Fruit fly (Drosophila melanogaster): ENCODE data around the gene CG43999.

Gene CG43999

dm6 chr3R:23887572-23887971, 41.2 kb downstream of the CG43999 start:
- no peak for TF ChIP-seq pad (GFP tag; optimal IDR thresholded peaks at IDR 0.05)
- TF ChIP-seq ovo (GFP tag; optimal IDR thresholded peaks at IDR 0.05) = no peak
- TF ChIP-seq Mnt (GFP tag; optimal IDR thresholded peaks at IDR 0.05) = no peak
- no peak for TF ChIP-seq CG11617 (GFP tag; optimal IDR thresholded peaks at IDR 0.05)
- TF ChIP-seq CG12768 (GFP tag; optimal IDR thresholded peaks at IDR 0.05) = no peak
- no peak for TF ChIP-seq cic (GFP tag; optimal IDR thresholded peaks at IDR 0.05)
- TF ChIP-seq toe (GFP tag; optimal IDR thresholded peaks at IDR 0.05) = no peak
- no peak for TF ChIP-seq bab1 (GFP tag; optimal IDR thresholded peaks at IDR 0.05)
- no peak for TF ChIP-seq CG5204 (GFP tag; optimal IDR thresholded peaks at IDR 0.05)
- TF ChIP-seq CG7101 (tag; optimal IDR thresholded peaks at IDR 0.05) = no peak
- no peak for TF ChIP-seq Hr96 (GFP tag; optimal IDR thresholded peaks at IDR 0.05)
- TF ChIP-seq kay (GFP tag; ENCODE audit: borderline replicate concordance) = no peak
- no peak for TF ChIP-seq CG1620 (GFP tag; optimal IDR thresholded peaks at IDR 0.05)
- TF ChIP-seq Clk (GFP tag; optimal IDR thresholded peaks at IDR 0.05) = no peak

- TF ChIP-seq CG33017 (tag; optimal IDR thresholded peaks at IDR 0.05) (peak; percentile 74), CG1620 (GFP tag; optimal IDR thresholded peaks at IDR 0.05) (peak; percentile 47), kay (GFP tag; ENCODE audit: borderline replicate concordance) (peak; percentile 66), Hr96 (GFP tag; optimal IDR thresholded peaks at IDR 0.05) (no peak), CG12768 (GFP tag; optimal IDR thresholded peaks at IDR 0.05) (peak; percentile 44), tj (GFP tag; optimal IDR thresholded peaks at IDR 0.05) (peak; percentile 88), CG11617 (GFP tag; optimal IDR thresholded peaks at IDR 0.05) (peak; percentile 56), CG7045 (GFP tag; optimal IDR thresholded peaks at IDR 0.05) (peak; percentile 64), pad (GFP tag; optimal IDR thresholded peaks at IDR 0.05) (peak; percentile 51), CG14711 (tag; optimal IDR thresholded peaks at IDR 0.05) (peak; percentile 90), bab1 (GFP tag; optimal IDR thresholded peaks at IDR 0.05) (peak; percentile 97), Crg-1 (GFP tag; optimal IDR thresholded peaks at IDR 0.05) (peak; percentile 60), Clk (GFP tag; optimal IDR thresholded peaks at IDR 0.05) (no peak), CG7101 (tag; optimal IDR thresholded peaks at IDR 0.05) (peak; percentile 88), cnc (optimal IDR thresholded peaks at IDR 0.05) (no peak), toe (GFP tag; optimal IDR thresholded peaks at IDR 0.05) (no peak)
Measured at dm6 chr3R:23887096-23887421, 41.7 kb downstream of the CG43999 start.

dm6 chr3R:23886270-23887095, 42.3 kb downstream of the CG43999 start:
- TF ChIP-seq kay (GFP tag; ENCODE audit: borderline replicate concordance) = no peak
- TF ChIP-seq CG33017 (tag; optimal IDR thresholded peaks at IDR 0.05) = peak; percentile 2
- no peak for TF ChIP-seq toe (GFP tag; optimal IDR thresholded peaks at IDR 0.05)
- peak; percentile 70 for TF ChIP-seq CG14711 (tag; optimal IDR thresholded peaks at IDR 0.05)
- peak; percentile 90 for TF ChIP-seq bab1 (GFP tag; optimal IDR thresholded peaks at IDR 0.05)
- no peak for TF ChIP-seq tj (GFP tag; optimal IDR thresholded peaks at IDR 0.05)
- peak; percentile 71 for TF ChIP-seq CG7101 (tag; optimal IDR thresholded peaks at IDR 0.05)
- no peak for TF ChIP-seq ovo (GFP tag; optimal IDR thresholded peaks at IDR 0.05)
- peak; percentile 20 for TF ChIP-seq Mnt (GFP tag; optimal IDR thresholded peaks at IDR 0.05)
- peak; percentile 53 for TF ChIP-seq CG11617 (GFP tag; optimal IDR thresholded peaks at IDR 0.05)
- TF ChIP-seq CG12768 (GFP tag; optimal IDR thresholded peaks at IDR 0.05) = no peak
- peak; percentile 82 for TF ChIP-seq pad (GFP tag; optimal IDR thresholded peaks at IDR 0.05)
- no peak for TF ChIP-seq cnc (optimal IDR thresholded peaks at IDR 0.05)
- no peak for TF ChIP-seq cic (GFP tag; optimal IDR thresholded peaks at IDR 0.05)
- peak; percentile 37 for TF ChIP-seq Hr96 (GFP tag; optimal IDR thresholded peaks at IDR 0.05)
- TF ChIP-seq Crg-1 (GFP tag; optimal IDR thresholded peaks at IDR 0.05) = no peak
- TF ChIP-seq Clk (GFP tag; optimal IDR thresholded peaks at IDR 0.05) = no peak
- TF ChIP-seq CG7045 (GFP tag; optimal IDR thresholded peaks at IDR 0.05) = no peak
- TF ChIP-seq CG5204 (GFP tag; optimal IDR thresholded peaks at IDR 0.05) = peak; percentile 11
- TF ChIP-seq CG1620 (GFP tag; optimal IDR thresholded peaks at IDR 0.05) = peak; percentile 44

- TF ChIP-seq CG5204 (GFP tag; optimal IDR thresholded peaks at IDR 0.05) = no peak
- TF ChIP-seq pad (GFP tag; optimal IDR thresholded peaks at IDR 0.05) = no peak
- TF ChIP-seq tj (GFP tag; optimal IDR thresholded peaks at IDR 0.05) = peak; percentile 87
- TF ChIP-seq toe (GFP tag; optimal IDR thresholded peaks at IDR 0.05) = no peak
- TF ChIP-seq Clk (GFP tag; optimal IDR thresholded peaks at IDR 0.05) = no peak
- TF ChIP-seq ovo (GFP tag; optimal IDR thresholded peaks at IDR 0.05) = no peak
- no peak for TF ChIP-seq CG1620 (GFP tag; optimal IDR thresholded peaks at IDR 0.05)
- TF ChIP-seq CG14711 (tag; optimal IDR thresholded peaks at IDR 0.05) = no peak
Measured at dm6 chr3R:23885660-23886059, 43.1 kb downstream of the CG43999 start.

- TF ChIP-seq kay (GFP tag; ENCODE audit: borderline replicate concordance) (no peak), ovo (GFP tag; optimal IDR thresholded peaks at IDR 0.05) (no peak)
Measured at dm6 chr3R:23885182-23885581, 43.6 kb downstream of the CG43999 start.

- TF ChIP-seq tj (GFP tag; optimal IDR thresholded peaks at IDR 0.05) (peak; percentile 72), ovo (GFP tag; optimal IDR thresholded peaks at IDR 0.05) (no peak), CG7045 (GFP tag; optimal IDR thresholded peaks at IDR 0.05) (no peak)
Measured at dm6 chr3R:23884088-23884727, 44.6 kb downstream of the CG43999 start.

Data from whole organism, adult.